Fruit fly (Drosophila melanogaster): ENCODE results near the gene CG14985.

CG14985 gene

dm6 chr3L:4016754-4017153, 13.5 kb downstream of the CG14985 start (continued):
- TF ChIP-seq usp (GFP tag; optimal IDR thresholded peaks at IDR 0.05): no peak
- TF ChIP-seq CG31441 (GFP tag; IDR thresholded peaks at IDR 0.05): peak; percentile 60
- no peak for TF ChIP-seq sc (optimal IDR thresholded peaks at IDR 0.05)
- peak; percentile 67 for TF ChIP-seq sc (GFP tag; optimal IDR thresholded peaks at IDR 0.05)
- no peak for TF ChIP-seq tna (GFP tag; IDR thresholded peaks at IDR 0.05; ENCODE audit: partially characterized antibody)
- TF ChIP-seq ind (GFP tag; optimal IDR thresholded peaks at IDR 0.05): peak; percentile 58
- peak; percentile 78; the same call in 1 of the 2 replicates for TF ChIP-seq ranshi (GFP tag; IDR thresholded peaks at IDR 0.05)
- TF ChIP-seq CG3838 (GFP tag; optimal IDR thresholded peaks at IDR 0.05): no peak
- no peak for TF ChIP-seq CG43689 (GFP tag; IDR thresholded peaks at IDR 0.05)
- no peak for TF ChIP-seq CG8359 (GFP tag; optimal IDR thresholded peaks at IDR 0.05; ENCODE audit: borderline replicate concordance)
- peak; percentile 58 for TF ChIP-seq CG10267 (tag; optimal IDR thresholded peaks at IDR 0.05)
- TF ChIP-seq trh (GFP tag; optimal IDR thresholded peaks at IDR 0.05): peak; percentile 24
- TF ChIP-seq CG2678 (tag; optimal IDR thresholded peaks at IDR 0.05): peak; percentile 59
- TF ChIP-seq CG1832 (GFP tag; optimal IDR thresholded peaks at IDR 0.05): no peak
- peak; percentile 24 for TF ChIP-seq repo (GFP tag; optimal IDR thresholded peaks at IDR 0.05)
- peak; percentile 24 for TF ChIP-seq Mad (GFP tag; optimal IDR thresholded peaks at IDR 0.05)
- peak; percentile 80 for TF ChIP-seq CG17328 (GFP tag; IDR thresholded peaks at IDR 0.05)
- TF ChIP-seq Rx (GFP tag; IDR thresholded peaks at IDR 0.05): peak; percentile 48; the same call in 1 of the 2 replicates
- no peak for TF ChIP-seq CG4854 (GFP tag; optimal IDR thresholded peaks at IDR 0.05)
- TF ChIP-seq Elba2 (GFP tag; optimal IDR thresholded peaks at IDR 0.05): peak; percentile 42
- no peak for TF ChIP-seq hbn (GFP tag; IDR thresholded peaks at IDR 0.05; ENCODE audit: partially characterized antibody)
- TF ChIP-seq ro (GFP tag; IDR thresholded peaks at IDR 0.05): no peak; the same call in 1 of the 2 replicates
- TF ChIP-seq Ptx1 (GFP tag; IDR thresholded peaks at IDR 0.05): peak; percentile 53
- TF ChIP-seq CG5180 (GFP tag; optimal IDR thresholded peaks at IDR 0.05): no peak
- no peak for TF ChIP-seq Oaz (GFP tag; IDR thresholded peaks at IDR 0.05)
- TF ChIP-seq Trl (optimal IDR thresholded peaks at IDR 0.05): no peak
- TF ChIP-seq Trl (GFP tag; optimal IDR thresholded peaks at IDR 0.05): peak; percentile 60
- TF ChIP-seq az2 (GFP tag; optimal IDR thresholded peaks at IDR 0.05): peak; percentile 75
- no peak for TF ChIP-seq tll (GFP tag; optimal IDR thresholded peaks at IDR 0.05)
- TF ChIP-seq Nf-YC (tag; optimal IDR thresholded peaks at IDR 0.05): no peak
- no peak for TF ChIP-seq CG34224 (GFP tag; IDR thresholded peaks at IDR 0.05; ENCODE audit: partially characterized antibody)
- TF ChIP-seq CG6791 (GFP tag; IDR thresholded peaks at IDR 0.05; ENCODE audit: partially characterized antibody): no peak
- TF ChIP-seq Gsc (GFP tag; IDR thresholded peaks at IDR 0.05): peak; percentile 61; the same call in 1 of the 2 replicates
- TF ChIP-seq D19A (tag; optimal IDR thresholded peaks at IDR 0.05): peak; percentile 51
- no peak for TF ChIP-seq cg (GFP tag; optimal IDR thresholded peaks at IDR 0.05)
- no peak for TF ChIP-seq bbx (GFP tag; IDR thresholded peaks at IDR 0.05; ENCODE audit: partially characterized antibody)
- peak; percentile 54 for TF ChIP-seq twi (tag; optimal IDR thresholded peaks at IDR 0.05)
- TF ChIP-seq sob (GFP tag; IDR thresholded peaks at IDR 0.05): peak; percentile 33; the same call in 1 of the 2 replicates
- TF ChIP-seq CG14441 (GFP tag; IDR thresholded peaks at IDR 0.05): peak; percentile 60; the same call in 1 of the 2 replicates
- no peak for TF ChIP-seq Stat92E (GFP tag; optimal IDR thresholded peaks at IDR 0.05)
- TF ChIP-seq Neu2 (GFP tag; optimal IDR thresholded peaks at IDR 0.05; ENCODE audit: borderline replicate concordance): no peak
- TF ChIP-seq C15 (GFP tag; IDR thresholded peaks at IDR 0.05): no peak
- no peak for TF ChIP-seq ham (GFP tag; IDR thresholded peaks at IDR 0.05)
- TF ChIP-seq unc-4 (GFP tag; IDR thresholded peaks at IDR 0.05; ENCODE audit: partially characterized antibody): no peak
- TF ChIP-seq gem (tag; optimal IDR thresholded peaks at IDR 0.05): peak; percentile 72
- peak; percentile 20 for TF ChIP-seq ems (GFP tag; optimal IDR thresholded peaks at IDR 0.05)
- TF ChIP-seq da (GFP tag; optimal IDR thresholded peaks at IDR 0.05): peak; percentile 12
- no peak for TF ChIP-seq CG34376 (GFP tag; optimal IDR thresholded peaks at IDR 0.05)
- TF ChIP-seq CG11504 (tag; optimal IDR thresholded peaks at IDR 0.05): peak; percentile 70
- no peak for TF ChIP-seq cas (GFP tag; IDR thresholded peaks at IDR 0.05)

All from whole organism, embryonic.